Fruit fly (Drosophila melanogaster) whole organism, embryonic: ENCODE results near the gene CG42727.

Source experiments
- BtbVII ChIP-seq: fragments of 200-800 bp; sonication (Bioruptor generic); optimal IDR thresholded peaks from 3 replicates; lab custom pipeline; 2017; ENCODE audit warnings: missing biosample characterization, mild to moderate bottlenecking, missing genetic modification characterization
- CG10321 ChIP-seq: fragments of 200-800 bp; sonication (Bioruptor generic); IDR thresholded peaks from 2 replicates; pipeline ENCODE4 v1.3.6; 2022; ENCODE audit warnings: missing biosample characterization, missing genetic modification characterization
- CG11696 ChIP-seq: fragments of 200-800 bp; sonication (Bioruptor generic); IDR thresholded peaks from 2 replicates; pipeline ENCODE4 v1.3.6; 2022; ENCODE audit warnings: missing biosample characterization, missing genetic modification characterization
- CG12236 ChIP-seq: fragments of 200-800 bp; sonication (Bioruptor generic); optimal IDR thresholded peaks from 2 replicates; lab custom pipeline; 2016; ENCODE audit warnings: missing biosample characterization, missing genetic modification characterization
- CG1233 ChIP-seq: fragments of 200-800 bp; sonication (Bioruptor generic); optimal IDR thresholded peaks from 4 replicates; lab custom pipeline; 2018; ENCODE audit warnings: missing biosample characterization, mild to moderate bottlenecking, missing genetic modification characterization
- CG13296 ChIP-seq: fragments of 200-800 bp; sonication (Bioruptor generic); optimal IDR thresholded peaks from 3 replicates; lab custom pipeline; 2018; ENCODE audit warnings: missing biosample characterization, mild to moderate bottlenecking, missing genetic modification characterization
- CG13624 ChIP-seq: fragments of 200-800 bp; sonication (Bioruptor generic); optimal IDR thresholded peaks from 2 replicates; lab custom pipeline; 2016; ENCODE audit warnings: missing biosample characterization, missing genetic modification characterization
- CG14014 ChIP-seq: fragments of 200-800 bp; sonication (Bioruptor generic); IDR thresholded peaks from 2 replicates; pipeline ENCODE4 v1.3.6; 2022; ENCODE audit warnings: missing biosample characterization, missing genetic modification characterization
- CG15479 ChIP-seq: fragments of 200-800 bp; sonication (Bioruptor generic); optimal IDR thresholded peaks from 3 replicates; lab custom pipeline; 2019; ENCODE audit warnings: missing biosample characterization, mild to moderate bottlenecking, missing genetic modification characterization, moderate library complexity
- CG15696 ChIP-seq: fragments of 200-800 bp; sonication (Bioruptor generic); optimal IDR thresholded peaks from 2 replicates; lab custom pipeline; 2019; ENCODE audit warnings: missing biosample characterization, mild to moderate bottlenecking, missing genetic modification characterization, moderate library complexity
- CG18262 ChIP-seq: fragments of 200-800 bp; optimal IDR thresholded peaks from 3 replicates; lab custom pipeline; 2019; ENCODE audit warnings: missing biosample characterization, mild to moderate bottlenecking, missing genetic modification characterization, moderate library complexity
- CG18764 ChIP-seq: fragments of 200-800 bp; sonication (Bioruptor generic); optimal IDR thresholded peaks from 3 replicates; lab custom pipeline; 2016; ENCODE audit warnings: missing biosample characterization, missing genetic modification characterization
- CG2678 ChIP-seq: fragments of 200-800 bp; sonication (Bioruptor generic); optimal IDR thresholded peaks from 3 replicates; lab custom pipeline; 2019; ENCODE audit warnings: missing biosample characterization, mild to moderate bottlenecking, missing genetic modification characterization, moderate library complexity
- CG31365 ChIP-seq: fragments of 200-800 bp; sonication (Bioruptor generic); optimal IDR thresholded peaks from 2 replicates; lab custom pipeline; 2018; ENCODE audit warnings: missing biosample characterization, mild to moderate bottlenecking, missing genetic modification characterization
- CG32532 ChIP-seq: fragments of 200-800 bp; sonication (Bioruptor generic); IDR thresholded peaks from 2 replicates; pipeline ENCODE4 v1.3.6; 2022; ENCODE audit warnings: missing biosample characterization, missing genetic modification characterization
- CG7271 ChIP-seq: fragments of 200-800 bp; sonication (Bioruptor generic); optimal IDR thresholded peaks from 2 replicates; lab custom pipeline; 2018; ENCODE audit warnings: missing biosample characterization, mild to moderate bottlenecking, missing genetic modification characterization, moderate library complexity
- CG7556 ChIP-seq: fragments of 200-800 bp; sonication (Bioruptor generic); optimal IDR thresholded peaks from 2 replicates; lab custom pipeline; 2017; ENCODE audit warnings: missing biosample characterization, mild to moderate bottlenecking, missing genetic modification characterization
- CG7987 ChIP-seq: fragments of 200-800 bp; sonication (Bioruptor generic); optimal IDR thresholded peaks from 2 replicates; lab custom pipeline; 2018; ENCODE audit warnings: missing biosample characterization, mild to moderate bottlenecking, missing genetic modification characterization, moderate library complexity
- CG8359 ChIP-seq: fragments of 200-800 bp; sonication (Bioruptor generic); optimal IDR thresholded peaks from 2 replicates; lab custom pipeline; 2017; ENCODE audit warnings: missing biosample characterization, mild to moderate bottlenecking, missing genetic modification characterization, borderline replicate concordance
- D19B ChIP-seq: fragments of 200-800 bp; sonication (Bioruptor generic); optimal IDR thresholded peaks from 2 replicates; lab custom pipeline; 2017; ENCODE audit warnings: missing biosample characterization, mild to moderate bottlenecking, missing genetic modification characterization
- Dbx ChIP-seq: fragments of 200-800 bp; sonication (Bioruptor generic); IDR thresholded peaks from 3 replicates; pipeline ENCODE4 v1.3.6; 2022; ENCODE audit warnings: missing biosample characterization, missing genetic modification characterization
- Dip2 ChIP-seq: fragments of 200-800 bp; sonication (Bioruptor generic); IDR thresholded peaks from 2 replicates; pipeline ENCODE4 v1.3.6; 2022; ENCODE audit warnings: missing biosample characterization, missing genetic modification characterization
- Doc2 ChIP-seq: fragments of 200-800 bp; sonication (Bioruptor generic); IDR thresholded peaks from 2 replicates; pipeline ENCODE4 v1.3.6; 2022; ENCODE audit warnings: missing biosample characterization, missing genetic modification characterization
- Fer1 ChIP-seq: fragments of 200-800 bp; sonication (Bioruptor generic); optimal IDR thresholded peaks from 2 replicates; lab custom pipeline; 2017; ENCODE audit warnings: missing biosample characterization, mild to moderate bottlenecking, missing genetic modification characterization
- Fer2 ChIP-seq: fragments of 200-800 bp; sonication (Bioruptor generic); optimal IDR thresholded peaks from 2 replicates; lab custom pipeline; 2018; ENCODE audit warnings: missing biosample characterization, mild to moderate bottlenecking, missing genetic modification characterization, moderate library complexity
- Meics ChIP-seq: fragments of 200-800 bp; sonication (Bioruptor generic); optimal IDR thresholded peaks from 2 replicates; lab custom pipeline; 2017; ENCODE audit warnings: missing biosample characterization, mild to moderate bottlenecking, missing genetic modification characterization
- Nf-YC ChIP-seq: fragments of 200-800 bp; optimal IDR thresholded peaks from 3 replicates; lab custom pipeline; 2019; ENCODE audit warnings: missing biosample characterization, mild to moderate bottlenecking, missing genetic modification characterization, moderate library complexity
- Six4 ChIP-seq: fragments of 200-800 bp; sonication (Bioruptor generic); optimal IDR thresholded peaks from 2 replicates; lab custom pipeline; 2016; ENCODE audit warnings: missing biosample characterization, missing genetic modification characterization
- Sry-δ ChIP-seq: fragments of 200-800 bp; sonication (Bioruptor generic); optimal IDR thresholded peaks from 2 replicates; lab custom pipeline; 2016; ENCODE audit warnings: missing biosample characterization, missing genetic modification characterization
- Taf1 ChIP-seq: fragments of 200-800 bp; sonication (Bioruptor generic); IDR thresholded peaks from 2 replicates; pipeline ENCODE4 v1.3.6; 2022; ENCODE audit warnings: missing biosample characterization, missing genetic modification characterization
- Trl ChIP-seq, 3 experiments: fragments of >200 bp in 2 of 3; fragments of 200-800 bp in 1 of 3; sonication (Bioruptor generic) in 1 of 3; optimal IDR thresholded peaks; 2 replicates in 1 of 3; 3 replicates in 2 of 3; lab custom pipeline; 2016 to 2017; ENCODE audit warnings: missing biosample characterization in 1 of 3, missing genetic modification characterization in 1 of 3
- ato ChIP-seq: fragments of 200-800 bp; sonication (Bioruptor generic); IDR thresholded peaks from 2 replicates; pipeline ENCODE4 v1.3.6; 2022; ENCODE audit warnings: missing biosample characterization, missing genetic modification characterization; ENCODE audit not compliant: partially characterized antibody
- corto ChIP-seq: fragments of 200-800 bp; sonication (Bioruptor generic); optimal IDR thresholded peaks from 2 replicates; lab custom pipeline; 2016; ENCODE audit warnings: missing biosample characterization, mild to moderate bottlenecking, missing genetic modification characterization, moderate library complexity
- croc ChIP-seq: fragments of 200-800 bp; sonication (Bioruptor generic); conservative IDR thresholded peaks from 3 replicates; pipeline ENCODE4 v1.3.6; 2022; ENCODE audit warnings: missing biosample characterization, missing genetic modification characterization
- da ChIP-seq: fragments of 200-800 bp; sonication (Bioruptor generic); optimal IDR thresholded peaks from 2 replicates; lab custom pipeline; 2016; ENCODE audit warnings: missing biosample characterization, missing genetic modification characterization
- gce ChIP-seq: fragments of 200-800 bp; sonication (Bioruptor generic); IDR thresholded peaks from 3 replicates; pipeline ENCODE4 v1.3.6; 2022; ENCODE audit warnings: missing biosample characterization, missing genetic modification characterization
- gfzf ChIP-seq: fragments of 200-800 bp; sonication (Bioruptor generic); optimal IDR thresholded peaks from 2 replicates; lab custom pipeline; 2016; ENCODE audit warnings: missing biosample characterization, mild to moderate bottlenecking, missing genetic modification characterization, moderate library complexity
- hbn ChIP-seq: fragments of 200-800 bp; sonication (Bioruptor generic); IDR thresholded peaks from 2 replicates; pipeline ENCODE4 v1.3.6; 2022; ENCODE audit warnings: missing biosample characterization, missing genetic modification characterization; ENCODE audit not compliant: partially characterized antibody
- hkb ChIP-seq, 2 experiments: fragments of 200-800 bp in 1 of 2; fragments of >200 bp in 1 of 2; sonication (Bioruptor generic) in 1 of 2; IDR thresholded peaks in 1 of 2; optimal IDR thresholded peaks in 1 of 2; 2 replicates each; pipeline versions ENCODE4 v1.3.6 to Lab custom; 2017 to 2022; ENCODE audit warnings: missing biosample characterization in 1 of 2, missing genetic modification characterization in 1 of 2
- kah ChIP-seq: fragments of 200-800 bp; sonication (Bioruptor generic); optimal IDR thresholded peaks from 2 replicates; lab custom pipeline; 2018; ENCODE audit warnings: missing biosample characterization, mild to moderate bottlenecking, missing genetic modification characterization
- kay ChIP-seq: fragments of 200-800 bp; sonication (Bioruptor generic); optimal IDR thresholded peaks from 2 replicates; lab custom pipeline; 2016; ENCODE audit warnings: missing biosample characterization, missing genetic modification characterization
- lilli ChIP-seq: fragments of 200-800 bp; sonication (Bioruptor generic); optimal IDR thresholded peaks from 3 replicates; lab custom pipeline; 2016; ENCODE audit warnings: missing biosample characterization, missing genetic modification characterization
- odd ChIP-seq: fragments of 200-800 bp; sonication (Bioruptor generic); optimal IDR thresholded peaks from 2 replicates; lab custom pipeline; 2017; ENCODE audit warnings: missing biosample characterization, mild to moderate bottlenecking, missing genetic modification characterization
- p53 ChIP-seq: fragments of 200-800 bp; sonication (Bioruptor generic); optimal IDR thresholded peaks from 2 replicates; lab custom pipeline; 2016; ENCODE audit warnings: missing biosample characterization, missing genetic modification characterization
- schlank ChIP-seq: fragments of 200-800 bp; sonication (Bioruptor generic); optimal IDR thresholded peaks from 2 replicates; lab custom pipeline; 2018; ENCODE audit warnings: missing biosample characterization, mild to moderate bottlenecking, missing genetic modification characterization
- tap ChIP-seq: fragments of 200-800 bp; optimal IDR thresholded peaks from 3 replicates; lab custom pipeline; 2019; ENCODE audit warnings: missing biosample characterization, mild to moderate bottlenecking, missing genetic modification characterization, moderate library complexity
- tin ChIP-seq: fragments of 200-800 bp; sonication (Bioruptor generic); optimal IDR thresholded peaks from 3 replicates; lab custom pipeline; 2016; ENCODE audit warnings: missing biosample characterization, missing genetic modification characterization
- tx ChIP-seq: fragments of 200-800 bp; sonication (Bioruptor generic); optimal IDR thresholded peaks from 2 replicates; lab custom pipeline; 2016; ENCODE audit warnings: missing biosample characterization, missing genetic modification characterization
- usp ChIP-seq: fragments of >200 bp; optimal IDR thresholded peaks from 2 replicates; lab custom pipeline; 2017; ENCODE audit warnings: missing biosample characterization, missing genetic modification characterization
- zf30C ChIP-seq: fragments of 200-800 bp; sonication (Bioruptor generic); optimal IDR thresholded peaks from 3 replicates; lab custom pipeline; 2018; ENCODE audit warnings: missing biosample characterization, mild to moderate bottlenecking, missing genetic modification characterization

The CG42727 gene

DNA sequence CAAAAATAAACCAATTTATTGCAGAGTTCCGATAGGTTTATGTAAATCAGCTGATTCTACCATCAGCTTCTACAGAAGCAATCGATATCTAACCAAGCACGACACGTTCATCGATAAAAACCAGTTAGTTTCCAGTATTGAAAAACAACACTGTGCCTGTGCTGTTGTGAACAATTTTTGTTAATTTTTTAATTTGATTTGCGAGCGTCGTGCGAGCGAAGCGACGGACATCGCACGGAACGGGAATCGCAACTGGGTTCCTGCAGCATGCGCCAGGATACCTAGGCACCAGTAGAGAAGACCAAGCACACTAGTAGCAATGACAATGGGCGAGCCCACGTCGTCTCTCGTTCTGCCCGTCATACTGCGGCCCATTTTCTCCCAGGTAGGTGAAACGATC, 24.0 kb downstream of the CG42727 start, which contains the start of the genes Ccm3 and CG6136 (continued):
- TF ChIP-seq Dbx (GFP tag; lab: Robert Waterston, UW) (peak; percentile 75), CG8359 (GFP tag; lab: Kevin White, UChicago) (no peak), CG32532 (peak; percentile 62), hbn (GFP tag; lab: Robert Waterston, UW) (peak; percentile 89), CG15479 (GFP tag; lab: Kevin White, UChicago) (no peak), Nf-YC (peak; percentile 46), BtbVII (GFP tag; lab: Kevin White, UChicago) (no peak), Six4 (no peak), tap (no peak), CG7987 (GFP tag; lab: Kevin White, UChicago) (peak; percentile 33), odd (GFP tag; lab: Kevin White, UChicago) (peak; percentile 13), CG1233 (GFP tag; lab: Kevin White, UChicago) (no peak), CG15696 (tag; lab: Kevin White, UChicago) (no peak), CG7556 (GFP tag; lab: Kevin White, UChicago) (no peak), Doc2 (GFP tag; lab: Robert Waterston, UW) (no peak), tx (GFP tag; lab: Kevin White, UChicago) (peak; percentile 50), CG11696 (no peak), tin (peak; percentile 7), gfzf (GFP tag; lab: Kevin White, UChicago) (no peak), usp (GFP tag; lab: Kevin White, UChicago) (no peak), lilli (peak; percentile 52), Taf1 (GFP tag; lab: Robert Waterston, UW) (0 out of 2 replicates have a peak, but pooled peaks have one; percentile 8), CG18262 (tag; lab: Kevin White, UChicago) (no peak), Sry-δ (GFP tag; lab: Kevin White, UChicago) (peak; percentile 80), Fer2 (tag; lab: Kevin White, UChicago) (no peak), kah (GFP tag; lab: Kevin White, UChicago) (no peak), ato (peak; percentile 95), D19B (GFP tag; lab: Kevin White, UChicago) (no peak), CG12236 (GFP tag; lab: Kevin White, UChicago) (no peak), CG31365 (tag; lab: Kevin White, UChicago) (no peak), Meics (GFP tag; lab: Kevin White, UChicago) (peak; percentile 45), croc (no peak; the same call in 2 of the 3 replicates), CG13624 (GFP tag; lab: Kevin White, UChicago) (peak; percentile 74), corto (no peak), da (no peak), CG13296 (peak; percentile 39), Fer1 (GFP tag; lab: Kevin White, UChicago) (peak; percentile 65), CG10321 (GFP tag; lab: Robert Waterston, UW) (peak; percentile 75), Dip2 (GFP tag; lab: Robert Waterston, UW) (no peak), CG2678 (no peak), CG14014 (GFP tag; lab: Robert Waterston, UW) (peak; percentile 65; the same call in 1 of the 2 replicates), CG7271 (tag; lab: Kevin White, UChicago) (peak; percentile 6), p53 (GFP tag; lab: Kevin White, UChicago) (peak; percentile 19), kay (GFP tag; lab: Kevin White, UChicago) (no peak), schlank (tag; lab: Kevin White, UChicago) (no peak), Trl (optimal IDR thresholded peaks at IDR 0.05; lab: Kevin White, UChicago) (no peak), Trl (GFP tag; optimal IDR thresholded peaks at IDR 0.05; lab: Kevin White, UChicago) (peak; percentile 63), zf30C (GFP tag; lab: Kevin White, UChicago) (no peak), gce (GFP tag; lab: Robert Waterston, UW) (no peak), CG18764 (GFP tag; lab: Kevin White, UChicago) (peak; percentile 10), hkb (optimal IDR thresholded peaks at IDR 0.05; lab: Kevin White, UChicago) (no peak), hkb (GFP tag; IDR thresholded peaks at IDR 0.05; lab: Robert Waterston, UW) (0 out of 2 replicates have a peak, but pooled peaks have one; percentile 41)
